Worm (Caenorhabditis elegans) whole organism, midembryonic: Measurements from ENCODE around the gene ZK262.9.

ENCODE experiments used
- T22C8.4 ChIP-seq: fragments of 200-800 bp; sonication (Bioruptor generic); IDR thresholded peaks from 2 replicates; pipeline ENCODE4 v1.3.6; 2022; ENCODE audit warnings: missing genetic modification characterization, missing compliant biosample characterization
- cog-1 ChIP-seq: sonication (generic microtip); optimal IDR thresholded peaks from 2 replicates; lab custom pipeline; 2016; ENCODE audit warnings: missing genetic modification characterization, missing compliant biosample characterization
- flt-1 ChIP-seq: fragments of 200-800 bp; sonication (Bioruptor generic); IDR thresholded peaks from 2 replicates; pipeline ENCODE4 v1.3.6; 2022; ENCODE audit warnings: missing genetic modification characterization, missing compliant biosample characterization
- klf-2 ChIP-seq: fragments of 200-800 bp; sonication (Bioruptor generic); conservative IDR thresholded peaks from 2 replicates; pipeline ENCODE4 v1.3.6; 2022; ENCODE audit warnings: missing genetic modification reagents, missing genetic modification characterization, missing compliant biosample characterization
- med-1 ChIP-seq: sonication (generic microtip); optimal IDR thresholded peaks from 2 replicates; lab custom pipeline; 2017; ENCODE audit warnings: missing genetic modification characterization, mild to moderate bottlenecking, missing compliant biosample characterization, antibody characterized with exemption, missing genetic modification reagents; ENCODE audit not compliant: insufficient read depth
- ref-1 ChIP-seq: fragments of 200-800 bp; sonication (Bioruptor generic); conservative IDR thresholded peaks from 2 replicates; pipeline ENCODE4 v1.3.6; 2022; ENCODE audit warnings: missing genetic modification reagents, missing genetic modification characterization, missing compliant biosample characterization
- tab-1 ChIP-seq: fragments of 200-800 bp; sonication (Bioruptor generic); IDR thresholded peaks from 2 replicates; pipeline ENCODE4 v1.3.6; 2022; ENCODE audit warnings: missing genetic modification characterization, missing compliant biosample characterization
- ztf-23 ChIP-seq: fragments of 200-800 bp; sonication (Bioruptor generic); IDR thresholded peaks from 2 replicates; pipeline ENCODE4 v1.3.6; 2022; ENCODE audit warnings: missing genetic modification reagents, missing genetic modification characterization, missing compliant biosample characterization
- ztf-29 ChIP-seq: fragments of 200-800 bp; sonication (Bioruptor generic); IDR thresholded peaks from 2 replicates; pipeline ENCODE4 v1.3.6; 2022; ENCODE audit warnings: missing genetic modification reagents, missing genetic modification characterization, missing compliant biosample characterization

ZK262.9 gene

ce11 chrV:18420797-18421196 is 18.8 kb upstream of the ZK262.9 start, which contains the start of gene srj-26:
Gene srj-26, plus strand, starts transcription at chrV:18421097.
- TF ChIP-seq cog-1 (tag; lab: Kevin White, UChicago) (no peak), flt-1 (no peak), klf-2 (GFP tag; lab: Robert Waterston, UW) (no peak), ztf-23 (GFP tag; lab: Robert Waterston, UW) (no peak), tab-1 (GFP tag; lab: Robert Waterston, UW) (no peak), T22C8.4 (GFP tag; lab: Robert Waterston, UW) (no peak), ref-1 (no peak), ztf-29 (no peak), med-1 (GFP tag; lab: Kevin White, UChicago) (no peak)

ce11 chrV:18424471-18424870 is 15.1 kb upstream of the ZK262.9 start, which contains the start of gene ZK262.4:
Gene ZK262.4, minus strand, starts transcription at chrV:18424571.
- TF ChIP-seq cog-1 (tag; lab: Kevin White, UChicago) (no peak), ref-1 (no peak), T22C8.4 (GFP tag; lab: Robert Waterston, UW) (no peak), ztf-23 (GFP tag; lab: Robert Waterston, UW) (no peak), ztf-29 (no peak), klf-2 (GFP tag; lab: Robert Waterston, UW) (no peak), med-1 (GFP tag; lab: Kevin White, UChicago) (no peak), flt-1 (no peak), tab-1 (GFP tag; lab: Robert Waterston, UW) (no peak)

- TF ChIP-seq ztf-23 (GFP tag; lab: Robert Waterston, UW): no peak
- TF ChIP-seq ref-1: no peak
- TF ChIP-seq tab-1 (GFP tag; lab: Robert Waterston, UW): no peak
- no peak for TF ChIP-seq med-1 (GFP tag; lab: Kevin White, UChicago)
- TF ChIP-seq ztf-29: no peak
- TF ChIP-seq flt-1: no peak
- no peak for TF ChIP-seq T22C8.4 (GFP tag; lab: Robert Waterston, UW)
- TF ChIP-seq cog-1 (tag; lab: Kevin White, UChicago): no peak
- TF ChIP-seq klf-2 (GFP tag; lab: Robert Waterston, UW): no peak
Measured at ce11 chrV:18425544-18425943, 14.0 kb upstream of the ZK262.9 start, which contains the start of gene ZK262.19. Gene ZK262.19, minus strand, starts transcription at chrV:18425644.

ce11 chrV:18426280-18426679 is 13.3 kb upstream of the ZK262.9 start, which contains the start of gene srw-83:
Gene srw-83, plus strand, starts transcription at chrV:18426580.
- TF ChIP-seq T22C8.4 (GFP tag; lab: Robert Waterston, UW): no peak
- no peak for TF ChIP-seq ref-1
- TF ChIP-seq klf-2 (GFP tag; lab: Robert Waterston, UW): no peak
- TF ChIP-seq flt-1: no peak
- no peak for TF ChIP-seq cog-1 (tag; lab: Kevin White, UChicago)
- TF ChIP-seq ztf-29: no peak

ce11 chrV:18430826-18431225 is 8.7 kb upstream of the ZK262.9 start:
- TF ChIP-seq ref-1 (no peak), ztf-29 (no peak), flt-1 (no peak), med-1 (GFP tag; lab: Kevin White, UChicago) (no peak), T22C8.4 (GFP tag; lab: Robert Waterston, UW) (no peak), tab-1 (GFP tag; lab: Robert Waterston, UW) (no peak), cog-1 (tag; lab: Kevin White, UChicago) (no peak), klf-2 (GFP tag; lab: Robert Waterston, UW) (no peak), ztf-23 (GFP tag; lab: Robert Waterston, UW) (no peak)

ce11 chrV:18431450-18431849 is 8.1 kb upstream of the ZK262.9 start, which contains the start of gene srw-82:
Gene srw-82, plus strand, starts transcription at chrV:18431750.
- no peak for TF ChIP-seq ztf-23 (GFP tag; lab: Robert Waterston, UW)
- no peak for TF ChIP-seq flt-1
- TF ChIP-seq ref-1: no peak

ce11 chrV:18434961-18435360 is 4.6 kb upstream of the ZK262.9 start, which contains the start of gene ZK262.20:
Gene ZK262.20, minus strand, starts transcription at chrV:18435061.
- no peak for TF ChIP-seq cog-1 (tag; lab: Kevin White, UChicago)
- no peak for TF ChIP-seq med-1 (GFP tag; lab: Kevin White, UChicago)
- TF ChIP-seq ztf-29: no peak
- no peak for TF ChIP-seq T22C8.4 (GFP tag; lab: Robert Waterston, UW)
- TF ChIP-seq flt-1: no peak
- no peak for TF ChIP-seq klf-2 (GFP tag; lab: Robert Waterston, UW)
- TF ChIP-seq tab-1 (GFP tag; lab: Robert Waterston, UW): no peak
- no peak for TF ChIP-seq ztf-23 (GFP tag; lab: Robert Waterston, UW)

- TF ChIP-seq klf-2 (GFP tag; lab: Robert Waterston, UW) (no peak), ztf-29 (no peak)
Measured at ce11 chrV:18438081-18438480, 1.5 kb upstream of the ZK262.9 start, which contains the start of gene ZK262.8. Gene ZK262.8, plus strand, starts transcription at chrV:18438381.

ce11 chrV:18444118-18444517 is 4.5 kb downstream of the ZK262.9 start, which contains the start of gene ZK228.1:
Gene ZK228.1, plus strand, starts transcription at chrV:18444418.
- TF ChIP-seq flt-1: no peak
- no peak for TF ChIP-seq ztf-29
- no peak for TF ChIP-seq ztf-23 (GFP tag; lab: Robert Waterston, UW)
- TF ChIP-seq tab-1 (GFP tag; lab: Robert Waterston, UW): no peak
- TF ChIP-seq med-1 (GFP tag; lab: Kevin White, UChicago): no peak
- no peak for TF ChIP-seq ref-1
- TF ChIP-seq cog-1 (tag; lab: Kevin White, UChicago): no peak
- TF ChIP-seq T22C8.4 (GFP tag; lab: Robert Waterston, UW): no peak
- no peak for TF ChIP-seq klf-2 (GFP tag; lab: Robert Waterston, UW)

- no peak for TF ChIP-seq med-1 (GFP tag; lab: Kevin White, UChicago)
- no peak for TF ChIP-seq cog-1 (tag; lab: Kevin White, UChicago)
- no peak for TF ChIP-seq ztf-23 (GFP tag; lab: Robert Waterston, UW)
- no peak for TF ChIP-seq tab-1 (GFP tag; lab: Robert Waterston, UW)
- no peak for TF ChIP-seq ztf-29
- no peak for TF ChIP-seq flt-1
- TF ChIP-seq klf-2 (GFP tag; lab: Robert Waterston, UW): no peak
- TF ChIP-seq T22C8.4 (GFP tag; lab: Robert Waterston, UW): no peak
- TF ChIP-seq ref-1: no peak
Measured at ce11 chrV:18456574-18456973, 17.0 kb downstream of the ZK262.9 start, which contains the start of gene ZK228.10. Gene ZK228.10, plus strand, starts transcription at chrV:18456874.
